Worm (Caenorhabditis elegans) whole organism, young adult: ENCODE measurements around the gene C29F9.12.

Experiments used
- B0261.1 ChIP-seq: sonication (generic microtip); optimal IDR thresholded peaks from 2 replicates; lab custom pipeline; 2016; ENCODE audit warnings: mild to moderate bottlenecking, missing genetic modification characterization, moderate library complexity, missing compliant biosample characterization
- F39B2.1 ChIP-seq: fragments of 200-800 bp; sonication (Bioruptor generic); IDR thresholded peaks from 2 replicates; pipeline ENCODE4 v1.3.6; 2022; ENCODE audit warnings: missing genetic modification reagents, missing genetic modification characterization, missing compliant biosample characterization
- F49E8.2 ChIP-seq: sonication (generic microtip); optimal IDR thresholded peaks from 3 replicates; lab custom pipeline; 2017; ENCODE audit warnings: missing genetic modification characterization, mild to moderate bottlenecking, missing compliant biosample characterization, antibody characterized with exemption, moderate library complexity; ENCODE audit not compliant: insufficient read depth
- dpff-1 ChIP-seq: sonication (generic microtip); optimal IDR thresholded peaks from 2 replicates; lab custom pipeline; 2017; ENCODE audit warnings: mild to moderate bottlenecking, missing genetic modification characterization, missing compliant biosample characterization
- efl-1 ChIP-seq: fragments of 150-350 bp; optimal IDR thresholded peaks from 2 replicates; lab custom pipeline; 2014; ENCODE audit warnings: missing biosample characterization, missing genetic modification reagents, missing genetic modification characterization
- pbrm-1 ChIP-seq: fragments of 200-800 bp; sonication (Bioruptor generic); IDR thresholded peaks from 2 replicates; pipeline ENCODE4 v1.3.6; 2022; ENCODE audit warnings: missing genetic modification reagents, missing genetic modification characterization, missing compliant biosample characterization
- snpc-1.3 ChIP-seq: sonication (generic microtip); optimal IDR thresholded peaks from 2 replicates; lab custom pipeline; 2017; ENCODE audit warnings: missing genetic modification characterization, mild to moderate bottlenecking, missing compliant biosample characterization, antibody characterized with exemption, moderate library complexity, missing genotype, missing genetic modification reagents; ENCODE audit not compliant: insufficient read depth
- unc-130 ChIP-seq: sonication (generic microtip); optimal IDR thresholded peaks from 2 replicates; lab custom pipeline; 2016; ENCODE audit warnings: missing genetic modification reagents, missing genetic modification characterization, missing compliant biosample characterization
- unc-62 ChIP-seq: fragments of 150-350 bp; optimal IDR thresholded peaks from 2 replicates; lab custom pipeline; 2014; ENCODE audit warnings: missing biosample characterization, missing genetic modification reagents, missing genetic modification characterization
- xnd-1 ChIP-seq: sonication (generic microtip); optimal IDR thresholded peaks from 2 replicates; lab custom pipeline; 2016; ENCODE audit warnings: missing genotype, missing genetic modification reagents, missing genetic modification characterization, missing compliant biosample characterization

ce11 chrIII:130650-131049 is 8.8 kb upstream of the C29F9.12 start, which contains the start of the genes nhr-280 and C29F9.2:
- TF ChIP-seq B0261.1 (tag; lab: Kevin White, UChicago) (no peak), pbrm-1 (GFP tag; lab: Robert Waterston, UW) (no peak), unc-130 (GFP tag; lab: Kevin White, UChicago) (no peak), unc-62 (GFP tag; lab: Kevin White, UChicago) (no peak), xnd-1 (no peak), dpff-1 (tag; lab: Kevin White, UChicago) (no peak), efl-1 (GFP tag; lab: Kevin White, UChicago) (no peak), F49E8.2 (tag; lab: Kevin White, UChicago) (no peak), F39B2.1 (GFP tag; lab: Robert Waterston, UW) (no peak), snpc-1.3 (tag; lab: Kevin White, UChicago) (no peak)
